Worm (Caenorhabditis elegans): Measurements from ENCODE around the gene F55A11.7.

DNA sequence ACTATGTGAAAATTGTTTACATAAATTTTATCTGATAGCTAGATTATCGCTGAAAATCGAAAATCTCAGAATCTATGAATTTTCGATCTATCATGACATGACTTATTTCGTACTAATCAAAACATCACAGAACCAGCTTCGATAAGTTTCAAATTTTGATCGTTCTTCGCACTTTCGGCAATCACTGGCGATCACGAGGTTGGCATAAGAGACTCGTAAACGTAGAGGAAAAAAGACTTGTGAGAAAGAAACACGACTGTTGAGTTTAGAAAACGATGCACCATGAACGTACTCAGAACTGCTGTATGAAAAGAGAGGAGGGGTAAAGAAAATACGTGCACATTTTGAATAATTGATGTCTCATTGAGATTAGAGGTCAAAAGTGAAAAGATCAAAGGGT, 36.7 kb upstream of the F55A11.7 start:
- TF ChIP-seq ceh-16 (tag; optimal IDR thresholded peaks at IDR 0.05) (no peak), nhr-25 (tag; optimal IDR thresholded peaks at IDR 0.05) (peak; percentile 78), elt-3 (tag; optimal IDR thresholded peaks at IDR 0.05) (peak in 1 of 3 experiments; percentile 19), unc-39 (tag; optimal IDR thresholded peaks at IDR 0.05) (no peak), nfya-1 (tag; optimal IDR thresholded peaks at IDR 0.05; ENCODE audit: insufficient read depth) (peak; percentile 85), zag-1 (tag; optimal IDR thresholded peaks at IDR 0.05) (no peak), unc-62 (GFP tag; optimal IDR thresholded peaks at IDR 0.05) (peak; percentile 54), egl-27 (tag; optimal IDR thresholded peaks at IDR 0.05) (no peak), elt-2 (tag; optimal IDR thresholded peaks at IDR 0.05) (peak; percentile 94), nhr-77 (tag; optimal IDR thresholded peaks at IDR 0.05) (no peak), snpc-4 (tag; optimal IDR thresholded peaks at IDR 0.05) (peak; percentile 12), fkh-2 (tag; optimal IDR thresholded peaks at IDR 0.05) (no peak)

Measured in whole organism, L3 larva.